Fruit fly (Drosophila melanogaster): ENCODE results near the gene Fhos.

Fhos gene

DNA sequence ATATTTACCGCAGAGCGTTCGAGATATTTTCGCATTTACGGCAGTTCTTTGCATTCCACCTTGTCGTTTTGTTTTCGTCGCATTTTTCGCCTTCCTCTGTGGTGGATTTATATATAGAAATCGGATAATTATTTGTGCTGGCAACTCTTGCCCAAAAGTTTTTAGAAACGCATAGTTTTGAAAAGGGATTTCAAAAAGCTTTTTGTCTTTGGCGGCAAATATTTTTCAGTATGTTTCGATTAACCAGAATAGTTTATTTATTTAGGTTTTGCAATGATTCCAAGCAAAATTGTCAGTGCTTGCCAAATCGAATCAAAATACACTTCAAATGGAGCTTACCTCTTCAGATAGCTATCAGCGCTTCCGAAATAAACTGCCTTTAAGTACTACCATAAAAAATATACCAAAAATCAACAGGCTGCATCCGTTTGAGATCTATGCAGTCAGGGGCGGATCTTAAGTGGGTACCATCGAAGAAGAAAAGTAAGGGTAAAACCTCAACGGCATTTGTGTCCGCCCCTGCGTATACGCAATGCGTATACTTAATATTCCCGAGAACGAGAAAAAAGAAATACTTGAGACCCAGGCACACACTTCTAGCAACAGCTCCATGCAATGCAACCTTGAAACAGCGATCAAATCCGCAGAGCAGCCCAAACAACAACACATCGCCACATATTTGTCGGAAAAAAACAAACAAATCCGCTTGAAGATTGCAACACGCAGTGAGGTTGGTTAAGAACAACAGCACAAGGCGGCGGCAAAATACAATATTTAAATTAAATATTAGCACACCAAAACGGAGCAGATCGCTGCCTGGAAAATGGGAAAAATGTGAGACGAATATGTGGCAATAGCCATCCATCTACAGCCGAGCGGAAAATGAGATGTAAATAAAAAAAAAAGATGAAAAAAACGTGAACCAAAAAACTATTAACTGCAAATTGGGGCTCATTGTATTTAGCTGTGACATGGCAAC, 3.5 kb upstream of the Fhos start, which contains the start of gene CG13306 (continued):
- TF ChIP-seq Rfx (GFP tag; IDR thresholded peaks at IDR 0.05) (peak; percentile 18; the same call in 1 of the 2 replicates), Myb (GFP tag; optimal IDR thresholded peaks at IDR 0.05) (no peak), so (GFP tag; IDR thresholded peaks at IDR 0.05) (peak; percentile 43; the same call in 1 of the 3 replicates), CG10979 (tag; optimal IDR thresholded peaks at IDR 0.05) (no peak), CG12769 (tag; optimal IDR thresholded peaks at IDR 0.05) (peak; percentile 42), chinmo (GFP tag; IDR thresholded peaks at IDR 0.05; ENCODE audit: partially characterized antibody) (0 out of 4 replicates have a peak, but pooled peaks have one; percentile 43), dmrt99B (tag; optimal IDR thresholded peaks at IDR 0.05) (peak; percentile 42), CG14050 (GFP tag; IDR thresholded peaks at IDR 0.05) (no peak), run (tag; optimal IDR thresholded peaks at IDR 0.05) (peak; percentile 18), E2f2 (GFP tag; IDR thresholded peaks at IDR 0.05) (no peak; the same call in 1 of the 2 replicates), CG14014 (GFP tag; IDR thresholded peaks at IDR 0.05) (no peak), Hmx (GFP tag; optimal IDR thresholded peaks at IDR 0.05) (no peak), pfk (GFP tag; optimal IDR thresholded peaks at IDR 0.05) (no peak), Sox102F (GFP tag; optimal IDR thresholded peaks at IDR 0.05) (no peak), CG42726 (GFP tag; IDR thresholded peaks at IDR 0.05; ENCODE audit: partially characterized antibody) (no peak), sr (GFP tag; IDR thresholded peaks at IDR 0.05) (no peak), D19B (GFP tag; optimal IDR thresholded peaks at IDR 0.05) (no peak), CG10147 (GFP tag; optimal IDR thresholded peaks at IDR 0.05) (no peak), sug (tag; optimal IDR thresholded peaks at IDR 0.05) (no peak), jigr1 (GFP tag; IDR thresholded peaks at IDR 0.05) (no peak), CG31441 (GFP tag; IDR thresholded peaks at IDR 0.05) (no peak), Dbx (GFP tag; IDR thresholded peaks at IDR 0.05) (no peak), CG6854 (GFP tag; optimal IDR thresholded peaks at IDR 0.05) (no peak), CG9437 (GFP tag; optimal IDR thresholded peaks at IDR 0.05) (no peak), nom (GFP tag; optimal IDR thresholded peaks at IDR 0.05) (no peak), CG6689 (GFP tag; IDR thresholded peaks at IDR 0.05) (0 out of 2 replicates have a peak, but pooled peaks have one; percentile 10), CG17568 (GFP tag; optimal IDR thresholded peaks at IDR 0.05) (no peak), CG11504 (tag; optimal IDR thresholded peaks at IDR 0.05) (peak; percentile 1), CG4328 (GFP tag; optimal IDR thresholded peaks at IDR 0.05) (peak; percentile 24), NC2β (GFP tag; optimal IDR thresholded peaks at IDR 0.05) (no peak), CG16813 (GFP tag; IDR thresholded peaks at IDR 0.05; ENCODE audit: partially characterized antibody) (0 out of 3 replicates have a peak, but pooled peaks have one; percentile 28), CG11456 (GFP tag; IDR thresholded peaks at IDR 0.05) (0 out of 3 replicates have a peak, but pooled peaks have one; percentile 18), pros (GFP tag; optimal IDR thresholded peaks at IDR 0.05) (no peak), CG7556 (GFP tag; optimal IDR thresholded peaks at IDR 0.05) (no peak), schlank (tag; optimal IDR thresholded peaks at IDR 0.05) (no peak), Aef1 (GFP tag; IDR thresholded peaks at IDR 0.05) (0 out of 3 replicates have a peak, but pooled peaks have one; percentile 28), Ada2b (GFP tag; IDR thresholded peaks at IDR 0.05) (no peak), CG8290 (GFP tag; optimal IDR thresholded peaks at IDR 0.05) (no peak), CG8290 (tag; optimal IDR thresholded peaks at IDR 0.05) (peak in 1 of 2 experiments; percentile 6), CG5953 (GFP tag; IDR thresholded peaks at IDR 0.05) (no peak), en (GFP tag; optimal IDR thresholded peaks at IDR 0.05) (no peak), abd-A (tag; optimal IDR thresholded peaks at IDR 0.05) (peak; percentile 5), crol (GFP tag; IDR thresholded peaks at IDR 0.05) (no peak), maf-S (GFP tag; optimal IDR thresholded peaks at IDR 0.05) (no peak), sc (optimal IDR thresholded peaks at IDR 0.05) (no peak), sc (GFP tag; optimal IDR thresholded peaks at IDR 0.05) (no peak), zen (tag; optimal IDR thresholded peaks at IDR 0.05) (no peak), NC2α (GFP tag; optimal IDR thresholded peaks at IDR 0.05) (no peak), CG10654 (GFP tag; optimal IDR thresholded peaks at IDR 0.05) (no peak)

All from whole organism, embryonic.